Fruit fly (Drosophila melanogaster): Measurements from ENCODE around the gene CG8534.

DNA sequence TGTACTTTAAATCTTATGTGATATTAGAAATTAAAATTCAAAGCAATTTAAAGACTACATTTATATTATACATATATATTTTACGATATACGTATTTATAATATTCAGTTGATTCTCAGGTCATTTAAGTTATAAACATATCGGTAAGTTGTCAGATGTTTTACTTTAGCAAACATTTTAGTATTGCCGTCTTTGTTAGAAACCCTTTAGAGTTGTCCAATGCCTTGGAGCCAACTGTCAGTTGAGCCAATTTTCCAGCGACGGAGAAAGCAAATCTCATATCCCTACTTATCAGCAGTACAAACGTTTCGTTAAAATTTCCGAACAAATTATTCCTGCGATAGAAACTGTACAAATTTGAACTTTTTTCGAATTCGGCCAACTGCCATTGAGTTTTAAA lies 37.7 kb upstream of the CG8534 start, which contains the start of gene topi:
- TF ChIP-seq CG3065 (GFP tag; optimal IDR thresholded peaks at IDR 0.05) (no peak), slbo (GFP tag; IDR thresholded peaks at IDR 0.05) (no peak), Adf1 (GFP tag; IDR thresholded peaks at IDR 0.05) (no peak), H2.0 (GFP tag; IDR thresholded peaks at IDR 0.05) (no peak), tio (GFP tag; optimal IDR thresholded peaks at IDR 0.05) (no peak)

All from whole organism, embryonic.